Worm (Caenorhabditis elegans) whole organism, L2 larva: Measurements from ENCODE around the gene Y46E12A.3.

Experiments
- C34F6.9 ChIP-seq: fragments of 150-350 bp; optimal IDR thresholded peaks from 2 replicates; lab custom pipeline; 2014; ENCODE audit warnings: missing biosample characterization, missing genetic modification characterization
- F13H6.1 ChIP-seq: sonication (generic microtip); optimal IDR thresholded peaks from 2 replicates; lab custom pipeline; 2016; ENCODE audit warnings: missing genetic modification characterization, missing compliant biosample characterization
- R02D3.7 ChIP-seq: fragments of 150-350 bp; optimal IDR thresholded peaks from 2 replicates; lab custom pipeline; 2014; ENCODE audit warnings: missing biosample characterization, missing genetic modification characterization
- Y55F3AM.14 ChIP-seq: fragments of 200-800 bp; sonication (Bioruptor generic); optimal IDR thresholded peaks from 2 replicates; lab custom pipeline; 2018; ENCODE audit warnings: mild to moderate bottlenecking, missing genetic modification characterization, missing compliant biosample characterization
- alr-1 ChIP-seq: fragments of 150-350 bp; optimal IDR thresholded peaks from 2 replicates; lab custom pipeline; 2014; ENCODE audit warnings: missing biosample characterization, missing genetic modification characterization
- aly-2 ChIP-seq: fragments of 150-350 bp; optimal IDR thresholded peaks from 2 replicates; lab custom pipeline; 2014; ENCODE audit warnings: missing biosample characterization, missing genetic modification characterization
- ceh-82 ChIP-seq: fragments of 150-350 bp; optimal IDR thresholded peaks from 2 replicates; lab custom pipeline; 2014; ENCODE audit warnings: missing biosample characterization, missing genetic modification characterization
- crh-2 ChIP-seq: sonication (generic microtip); optimal IDR thresholded peaks from 2 replicates; lab custom pipeline; 2017; ENCODE audit warnings: missing biosample characterization, missing genetic modification characterization
- dmd-4 ChIP-seq: sonication (generic microtip); optimal IDR thresholded peaks from 2 replicates; lab custom pipeline; 2017; ENCODE audit warnings: missing biosample characterization, missing genetic modification characterization
- egl-27 ChIP-seq: sonication (generic microtip); optimal IDR thresholded peaks from 3 replicates; lab custom pipeline; 2017; ENCODE audit warnings: missing biosample characterization, missing genetic modification reagents, missing genetic modification characterization
- elt-1 ChIP-seq: fragments of 150-350 bp; optimal IDR thresholded peaks from 2 replicates; lab custom pipeline; 2014; ENCODE audit warnings: missing biosample characterization, missing genetic modification characterization
- elt-3 ChIP-seq: sonication (generic microtip); optimal IDR thresholded peaks from 2 replicates; lab custom pipeline; 2017; ENCODE audit warnings: missing biosample characterization, missing genetic modification characterization
- fos-1 ChIP-seq: fragments of 150-350 bp; optimal IDR thresholded peaks from 2 replicates; lab custom pipeline; 2014; ENCODE audit warnings: missing biosample characterization, missing genetic modification characterization
- gmeb-1 ChIP-seq: fragments of 150-350 bp; optimal IDR thresholded peaks from 2 replicates; lab custom pipeline; 2014; ENCODE audit warnings: missing biosample characterization, missing genetic modification characterization
- lin-11 ChIP-seq: fragments of 150-350 bp; sonication (generic microtip); optimal IDR thresholded peaks from 2 replicates; lab custom pipeline; 2014; ENCODE audit warnings: missing biosample characterization, missing genetic modification characterization, inconsistent platforms, mixed read lengths
- lin-13 ChIP-seq: fragments of 150-350 bp; optimal IDR thresholded peaks from 2 replicates; lab custom pipeline; 2014; ENCODE audit warnings: missing biosample characterization, missing genetic modification reagents, missing genetic modification characterization
- lin-39 ChIP-seq: fragments of 150-350 bp; optimal IDR thresholded peaks from 2 replicates; lab custom pipeline; 2014; ENCODE audit warnings: missing biosample characterization, missing genetic modification reagents, missing genetic modification characterization
- lsy-2 ChIP-seq, 2 experiments: fragments of 150-350 bp in 1 of 2; sonication (generic microtip) in 1 of 2; optimal IDR thresholded peaks; 2 replicates each; lab custom pipeline; 2014 to 2017; ENCODE audit warnings: missing biosample characterization in 2 of 2, missing genetic modification characterization in 2 of 2
- mab-5 ChIP-seq: fragments of 150-350 bp; optimal IDR thresholded peaks from 2 replicates; lab custom pipeline; 2014; ENCODE audit warnings: missing biosample characterization, missing genetic modification characterization
- mbf-1 ChIP-seq: sonication (generic microtip); optimal IDR thresholded peaks from 2 replicates; lab custom pipeline; 2017; ENCODE audit warnings: missing biosample characterization, missing genetic modification characterization
- mdl-1 ChIP-seq, 2 experiments: fragments of 150-350 bp in 1 of 2; sonication (generic microtip) in 1 of 2; optimal IDR thresholded peaks; 2 replicates each; lab custom pipeline; 2017; ENCODE audit warnings: missing biosample characterization in 2 of 2, missing genetic modification characterization in 2 of 2
- nhr-11 ChIP-seq: fragments of 150-350 bp; optimal IDR thresholded peaks from 2 replicates; lab custom pipeline; 2014; ENCODE audit warnings: missing biosample characterization, missing genetic modification characterization
- nhr-12 ChIP-seq: fragments of 150-350 bp; optimal IDR thresholded peaks from 2 replicates; lab custom pipeline; 2014; ENCODE audit warnings: missing biosample characterization, missing genetic modification characterization
- nhr-129 ChIP-seq: fragments of 150-350 bp; optimal IDR thresholded peaks from 2 replicates; lab custom pipeline; 2014; ENCODE audit warnings: missing biosample characterization, missing genetic modification characterization
- nhr-21 ChIP-seq: fragments of 150-350 bp; optimal IDR thresholded peaks from 2 replicates; lab custom pipeline; 2014; ENCODE audit warnings: missing biosample characterization, missing genetic modification characterization
- nhr-23 ChIP-seq: fragments of 150-350 bp; optimal IDR thresholded peaks from 2 replicates; lab custom pipeline; 2014; ENCODE audit warnings: missing biosample characterization, missing genetic modification reagents, missing genetic modification characterization
- nhr-237 ChIP-seq: fragments of 150-350 bp; optimal IDR thresholded peaks from 2 replicates; lab custom pipeline; 2014; ENCODE audit warnings: missing biosample characterization, missing genetic modification characterization
- nhr-25 ChIP-seq: fragments of 150-350 bp; sonication (generic microtip); optimal IDR thresholded peaks from 3 replicates; lab custom pipeline; 2014; ENCODE audit warnings: missing biosample characterization, missing genetic modification characterization
- peb-1 ChIP-seq: fragments of 150-350 bp; optimal IDR thresholded peaks from 2 replicates; lab custom pipeline; 2014; ENCODE audit warnings: missing biosample characterization, missing genetic modification characterization
- sem-4 ChIP-seq: fragments of 150-350 bp; optimal IDR thresholded peaks from 2 replicates; lab custom pipeline; 2014; ENCODE audit warnings: missing biosample characterization, missing genetic modification reagents, missing genetic modification characterization
- skn-1 ChIP-seq: sonication (generic microtip); optimal IDR thresholded peaks from 2 replicates; lab custom pipeline; 2017; ENCODE audit warnings: missing biosample characterization, missing genetic modification characterization
- sma-3 ChIP-seq: sonication (generic microtip); optimal IDR thresholded peaks from 2 replicates; lab custom pipeline; 2016; ENCODE audit warnings: missing genetic modification reagents, missing genetic modification characterization, missing compliant biosample characterization
- sma-9 ChIP-seq, 2 experiments: fragments of 150-350 bp in 1 of 2; sonication (generic microtip) in 1 of 2; optimal IDR thresholded peaks; 2 replicates each; lab custom pipeline; 2014 to 2016; ENCODE audit warnings: missing genetic modification characterization in 2 of 2, mild to moderate bottlenecking in 1 of 2, missing biosample characterization in 1 of 2, missing compliant biosample characterization in 1 of 2, missing genetic modification reagents in 1 of 2, moderate library complexity in 1 of 2
- unc-39 ChIP-seq: fragments of 150-350 bp; optimal IDR thresholded peaks from 2 replicates; lab custom pipeline; 2014; ENCODE audit warnings: missing biosample characterization, missing genetic modification characterization
- unc-62 ChIP-seq: fragments of 150-350 bp; optimal IDR thresholded peaks from 2 replicates; lab custom pipeline; 2014; ENCODE audit warnings: missing biosample characterization, missing genetic modification reagents, missing genetic modification characterization
- zag-1 ChIP-seq: fragments of 150-350 bp; optimal IDR thresholded peaks from 2 replicates; lab custom pipeline; 2014; ENCODE audit warnings: missing biosample characterization, missing genetic modification characterization
- ztf-1 ChIP-seq: fragments of 200-800 bp; sonication (Bioruptor generic); conservative IDR thresholded peaks from 2 replicates; pipeline ENCODE4 v1.3.6; 2022; ENCODE audit warnings: missing genetic modification characterization, missing compliant biosample characterization
- ztf-11 ChIP-seq: sonication (generic microtip); optimal IDR thresholded peaks from 2 replicates; lab custom pipeline; 2017; ENCODE audit warnings: missing biosample characterization, missing genetic modification characterization
- ztf-4 ChIP-seq: fragments of 150-350 bp; optimal IDR thresholded peaks from 2 replicates; lab custom pipeline; 2014; ENCODE audit warnings: missing biosample characterization, missing genetic modification characterization

Gene Y46E12A.3

DNA sequence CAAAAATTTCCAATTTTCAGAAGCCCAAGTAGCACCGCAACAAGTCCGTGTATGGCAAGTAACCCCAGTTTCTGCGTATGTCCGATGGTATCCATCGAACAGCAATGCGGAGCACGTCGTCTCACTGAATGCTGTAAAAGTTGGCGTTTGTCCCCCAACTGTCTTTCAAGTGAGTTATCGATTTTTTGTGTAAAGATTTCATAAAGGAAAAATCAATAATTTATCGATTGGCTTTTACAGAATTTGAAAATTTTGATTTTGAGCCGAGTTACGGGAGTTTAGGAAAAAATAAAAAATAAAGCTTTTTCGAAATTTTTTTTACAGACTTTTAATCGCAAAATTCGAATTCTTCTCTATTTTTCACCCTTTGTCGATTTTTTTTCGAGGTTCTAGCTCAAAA lies 39.4 kb upstream of the Y46E12A.3 start:
- TF ChIP-seq gmeb-1 (no peak), lsy-2 (tag; optimal IDR thresholded peaks at IDR 0.05; lab: Kevin White, UChicago) (no peak), mdl-1 (tag; optimal IDR thresholded peaks at IDR 0.05; lab: Kevin White, UChicago) (no peak), dmd-4 (tag; lab: Kevin White, UChicago) (no peak), ztf-1 (no peak), Y55F3AM.14 (no peak), mbf-1 (no peak), nhr-21 (tag; lab: Kevin White, UChicago) (no peak), elt-3 (tag; lab: Kevin White, UChicago) (no peak)
- TF ChIP-seq, all 48 proteins: peak for 0

DNA sequence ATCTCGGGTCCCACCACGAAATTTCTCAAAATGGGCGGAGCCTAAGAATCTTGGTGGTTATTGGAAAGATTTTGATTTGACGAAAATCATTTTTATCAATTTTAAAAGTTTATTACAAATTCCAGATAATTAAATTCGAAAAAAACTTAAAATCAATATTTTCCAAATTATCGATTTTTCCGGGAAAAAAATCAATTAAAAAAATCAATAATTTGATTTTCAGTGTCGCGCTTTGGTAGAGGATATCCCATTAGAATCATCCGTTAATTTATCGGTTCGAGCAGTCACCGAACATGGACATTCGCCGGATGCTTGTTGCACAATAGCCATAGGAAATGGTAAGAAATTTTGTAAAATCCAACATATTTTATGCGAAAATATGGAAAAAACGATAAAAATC lies 38.7 kb upstream of the Y46E12A.3 start:
- TF ChIP-seq Y55F3AM.14: no peak
- no peak for TF ChIP-seq unc-62
- no peak for TF ChIP-seq elt-1 (tag; lab: Kevin White, UChicago)
- TF ChIP-seq F13H6.1 (tag; lab: Kevin White, UChicago): no peak
- TF ChIP-seq C34F6.9: no peak
- TF ChIP-seq lin-13 (GFP tag; lab: Kevin White, UChicago): no peak
- TF ChIP-seq gmeb-1: no peak
- no peak for TF ChIP-seq R02D3.7 (tag; lab: Kevin White, UChicago)
- TF ChIP-seq nhr-11 (tag; lab: Kevin White, UChicago): no peak
- no peak for TF ChIP-seq mab-5 (tag; lab: Kevin White, UChicago)
- no peak for TF ChIP-seq mdl-1 (tag; optimal IDR thresholded peaks at IDR 0.05; lab: Kevin White, UChicago)
- no peak for TF ChIP-seq skn-1 (tag; lab: Kevin White, UChicago)
- no peak for TF ChIP-seq crh-2 (tag; lab: Kevin White, UChicago)
- TF ChIP-seq nhr-129 (tag; lab: Kevin White, UChicago): no peak
- no peak for TF ChIP-seq sem-4
- TF ChIP-seq mbf-1: no peak
- TF ChIP-seq sma-9 (GFP tag; optimal IDR thresholded peaks at IDR 0.05; lab: Kevin White, UChicago): no peak
- no peak for TF ChIP-seq sma-9 (tag; optimal IDR thresholded peaks at IDR 0.05; lab: Kevin White, UChicago)
- no peak for TF ChIP-seq fos-1
- TF ChIP-seq dmd-4 (tag; lab: Kevin White, UChicago): no peak

DNA sequence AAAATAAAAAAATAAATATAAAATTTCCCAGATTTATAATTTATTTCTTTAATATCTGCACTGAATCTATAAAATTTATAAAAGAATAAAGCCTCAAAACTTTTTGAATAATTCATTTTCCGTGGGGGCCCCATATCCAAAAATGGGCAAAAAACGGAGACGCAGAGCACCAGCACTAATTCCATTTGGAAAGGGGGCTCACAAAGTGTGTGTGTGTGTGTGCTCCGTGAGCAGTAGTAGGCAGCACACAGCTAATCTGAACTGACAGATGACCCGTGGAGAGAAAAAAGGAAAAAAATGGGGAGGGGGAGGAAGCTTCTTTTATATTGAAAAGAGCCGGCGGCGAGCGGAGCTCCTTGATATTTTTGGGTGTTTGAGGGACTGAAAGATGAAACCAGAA lies 37.2 kb upstream of the Y46E12A.3 start:
- TF ChIP-seq nhr-25 (tag; lab: Kevin White, UChicago) (no peak), crh-2 (tag; lab: Kevin White, UChicago) (no peak), lin-39 (tag; lab: Kevin White, UChicago) (no peak), nhr-23 (tag; lab: Kevin White, UChicago) (no peak), unc-62 (no peak), ztf-11 (tag; lab: Kevin White, UChicago) (no peak), aly-2 (no peak), zag-1 (tag; lab: Kevin White, UChicago) (no peak), alr-1 (no peak), elt-1 (tag; lab: Kevin White, UChicago) (no peak), skn-1 (tag; lab: Kevin White, UChicago) (no peak), nhr-237 (tag; lab: Kevin White, UChicago) (no peak), lsy-2 (tag; optimal IDR thresholded peaks at IDR 0.05; lab: Kevin White, UChicago) (no peak), fos-1 (no peak)

DNA sequence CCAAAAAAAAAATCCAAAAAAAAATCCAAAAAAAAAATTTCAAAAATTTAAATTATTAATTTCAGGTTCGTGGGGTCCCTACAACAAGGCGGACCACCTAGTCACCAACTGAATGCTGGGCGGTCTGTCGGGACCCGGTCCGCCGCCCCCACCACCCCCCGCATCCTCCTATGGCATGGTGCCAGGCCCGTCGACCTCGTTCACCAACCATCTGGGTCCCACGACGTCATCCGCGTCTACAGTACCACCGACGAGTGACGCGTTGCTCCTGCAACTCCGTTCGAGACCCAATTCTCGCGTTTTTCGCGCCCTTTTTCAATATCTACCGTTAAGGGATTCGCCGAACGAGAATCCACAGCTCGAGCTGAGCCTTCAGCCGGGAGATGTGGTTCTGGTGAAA lies 34.2 kb upstream of the Y46E12A.3 start:
- TF ChIP-seq nhr-23 (tag; lab: Kevin White, UChicago) (no peak), unc-62 (no peak), peb-1 (tag; lab: Kevin White, UChicago) (no peak), dmd-4 (tag; lab: Kevin White, UChicago) (no peak), ceh-82 (tag; lab: Kevin White, UChicago) (no peak), Y55F3AM.14 (no peak)

DNA sequence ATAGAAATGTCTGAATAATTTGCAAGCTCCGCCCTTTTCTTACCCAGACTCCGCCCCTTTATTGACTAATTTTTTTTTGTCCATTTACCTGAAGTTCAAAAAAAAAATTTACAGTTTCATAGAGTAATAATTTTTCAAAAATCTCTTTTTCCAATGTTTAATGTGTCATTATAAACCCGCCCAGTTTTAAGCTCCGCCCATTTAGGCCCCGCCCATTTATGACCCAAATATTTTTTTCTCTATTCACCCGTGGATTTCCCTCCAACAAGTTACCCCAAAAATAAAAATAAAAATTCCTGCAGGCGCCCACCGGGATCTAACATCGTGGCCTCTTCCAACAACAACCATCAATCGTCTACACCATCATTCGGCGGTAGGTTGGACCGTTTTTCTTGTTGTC lies 33.3 kb upstream of the Y46E12A.3 start, which contains the start of gene rimb-1:
rimb-1 (plus strand) TSS at position 301 of the 400 bp plus-strand sequence.
- no peak for TF ChIP-seq Y55F3AM.14
- no peak for TF ChIP-seq nhr-23 (tag; lab: Kevin White, UChicago)
- no peak for TF ChIP-seq lin-11 (tag; lab: Kevin White, UChicago)
- no peak for TF ChIP-seq nhr-237 (tag; lab: Kevin White, UChicago)
- no peak for TF ChIP-seq sma-3 (GFP tag; lab: Kevin White, UChicago)
- TF ChIP-seq unc-39: no peak
- TF ChIP-seq elt-3 (tag; lab: Kevin White, UChicago): no peak
- TF ChIP-seq lin-39 (tag; lab: Kevin White, UChicago): no peak
- no peak for TF ChIP-seq C34F6.9
- TF ChIP-seq aly-2: no peak
- no peak for TF ChIP-seq ztf-4
- TF ChIP-seq unc-62: no peak
- no peak for TF ChIP-seq sem-4
- TF ChIP-seq fos-1: no peak
- no peak for TF ChIP-seq nhr-12 (tag; lab: Kevin White, UChicago)
- no peak for TF ChIP-seq egl-27 (tag; lab: Kevin White, UChicago)
- TF ChIP-seq, all 48 proteins: peak for 0
